Fruit fly (Drosophila melanogaster) whole organism, adult: ENCODE results near the gene SMC1.

Source experiments
- CG11617 ChIP-seq: fragments of 200-800 bp; sonication (Bioruptor generic); optimal IDR thresholded peaks from 2 replicates; lab custom pipeline; 2017; ENCODE audit warnings: mild to moderate bottlenecking, missing biosample characterization, missing genetic modification reagents, missing genetic modification characterization
- CG12768 ChIP-seq: fragments of 200-800 bp; sonication (Bioruptor generic); optimal IDR thresholded peaks from 2 replicates; lab custom pipeline; 2017; ENCODE audit warnings: missing biosample characterization, missing genetic modification characterization, mild to moderate bottlenecking, moderate library complexity, missing genetic modification reagents
- CG14711 ChIP-seq: fragments of 200-800 bp; sonication (Bioruptor generic); optimal IDR thresholded peaks from 2 replicates; lab custom pipeline; 2018; ENCODE audit warnings: missing biosample characterization, mild to moderate bottlenecking, missing genetic modification characterization, moderate library complexity
- CG1620 ChIP-seq: fragments of 200-800 bp; sonication (Bioruptor generic); optimal IDR thresholded peaks from 2 replicates; lab custom pipeline; 2016; ENCODE audit warnings: missing biosample characterization, missing genetic modification characterization
- CG33017 ChIP-seq: fragments of 200-800 bp; sonication (Bioruptor generic); optimal IDR thresholded peaks from 2 replicates; lab custom pipeline; 2018; ENCODE audit warnings: missing biosample characterization, mild to moderate bottlenecking, missing genetic modification characterization, moderate library complexity
- CG5204 ChIP-seq: fragments of 200-800 bp; sonication (Bioruptor generic); optimal IDR thresholded peaks from 2 replicates; lab custom pipeline; 2016; ENCODE audit warnings: missing biosample characterization, missing genetic modification characterization
- CG7045 ChIP-seq: fragments of 200-800 bp; sonication (Bioruptor generic); optimal IDR thresholded peaks from 2 replicates; lab custom pipeline; 2017; ENCODE audit warnings: missing biosample characterization, mild to moderate bottlenecking, missing genetic modification characterization
- CG7101 ChIP-seq: fragments of 200-800 bp; sonication (Bioruptor generic); optimal IDR thresholded peaks from 2 replicates; lab custom pipeline; 2018; ENCODE audit warnings: missing biosample characterization, mild to moderate bottlenecking, missing genetic modification characterization, moderate library complexity
- Clk ChIP-seq: fragments of 200-800 bp; sonication (Bioruptor generic); optimal IDR thresholded peaks from 2 replicates; lab custom pipeline; 2017; ENCODE audit warnings: missing biosample characterization, missing genetic modification characterization
- Crg-1 ChIP-seq: fragments of 200-800 bp; sonication (Bioruptor generic); optimal IDR thresholded peaks from 2 replicates; lab custom pipeline; 2016; ENCODE audit warnings: missing biosample characterization, missing genetic modification characterization
- Hr96 ChIP-seq: fragments of 200-800 bp; sonication (Bioruptor generic); optimal IDR thresholded peaks from 2 replicates; lab custom pipeline; 2016; ENCODE audit warnings: missing biosample characterization, missing genetic modification characterization
- Mnt ChIP-seq: fragments of 200-800 bp; sonication (Bioruptor generic); optimal IDR thresholded peaks from 2 replicates; lab custom pipeline; 2016; ENCODE audit warnings: missing biosample characterization, mild to moderate bottlenecking, missing genetic modification characterization
- bab1 ChIP-seq: fragments of 200-800 bp; sonication (Bioruptor generic); optimal IDR thresholded peaks from 3 replicates; lab custom pipeline; 2019; ENCODE audit warnings: missing biosample characterization, mild to moderate bottlenecking, missing genetic modification characterization, moderate library complexity
- cic ChIP-seq: fragments of 200-800 bp; sonication (Bioruptor generic); optimal IDR thresholded peaks from 2 replicates; lab custom pipeline; 2017; ENCODE audit warnings: missing biosample characterization, mild to moderate bottlenecking, missing genetic modification characterization, moderate library complexity
- cnc ChIP-seq, 2 experiments: fragments of >200 bp; optimal IDR thresholded peaks; 2 replicates each; lab custom pipeline; 2017
- kay ChIP-seq: fragments of 200-800 bp; sonication (Bioruptor generic); peaks from one replicate; lab custom pipeline; 2016; ENCODE audit warnings: missing biosample characterization, missing genetic modification characterization, borderline replicate concordance
- ovo ChIP-seq: fragments of 200-800 bp; sonication (Bioruptor generic); optimal IDR thresholded peaks from 2 replicates; lab custom pipeline; 2016; ENCODE audit warnings: missing biosample characterization, missing genetic modification characterization
- pad ChIP-seq: fragments of 200-800 bp; sonication (Bioruptor generic); optimal IDR thresholded peaks from 3 replicates; lab custom pipeline; 2017; ENCODE audit warnings: missing biosample characterization, missing genetic modification characterization, mild to moderate bottlenecking, moderate library complexity, missing genetic modification reagents
- tj ChIP-seq: fragments of 200-800 bp; sonication (Bioruptor generic); optimal IDR thresholded peaks from 3 replicates; lab custom pipeline; 2017; ENCODE audit warnings: missing biosample characterization, mild to moderate bottlenecking, missing genetic modification characterization, moderate library complexity
- toe ChIP-seq: fragments of 200-800 bp; sonication (Bioruptor generic); optimal IDR thresholded peaks from 2 replicates; lab custom pipeline; 2016; ENCODE audit warnings: missing biosample characterization, missing genetic modification characterization

The SMC1 gene

dm6 chr3R:24058041-24058440, at the start of gene SMC1:
Gene SMC1 (plus strand): TSS chr3R:24058287.
- TF ChIP-seq CG5204 (GFP tag; lab: Kevin White, UChicago) (no peak), tj (peak; percentile 33), pad (no peak), kay (GFP tag; lab: Kevin White, UChicago) (no peak), cnc (optimal IDR thresholded peaks at IDR 0.05; lab: Kevin White, UChicago) (no peak), CG12768 (GFP tag; lab: Kevin White, UChicago) (no peak), ovo (no peak), CG33017 (tag; lab: Kevin White, UChicago) (no peak), toe (GFP tag; lab: Kevin White, UChicago) (no peak), CG11617 (GFP tag; lab: Kevin White, UChicago) (peak; percentile 21), Mnt (peak; percentile 40), Clk (GFP tag; lab: Kevin White, UChicago) (peak; percentile 59), cic (GFP tag; lab: Kevin White, UChicago) (peak; percentile 81), CG7101 (tag; lab: Kevin White, UChicago) (peak; percentile 54), bab1 (GFP tag; lab: Kevin White, UChicago) (peak; percentile 72), CG14711 (tag; lab: Kevin White, UChicago) (peak; percentile 6), Hr96 (no peak), CG1620 (GFP tag; lab: Kevin White, UChicago) (peak; percentile 66), CG7045 (GFP tag; lab: Kevin White, UChicago) (peak; percentile 35), Crg-1 (GFP tag; lab: Kevin White, UChicago) (peak; percentile 49)

- TF ChIP-seq CG7101 (tag; lab: Kevin White, UChicago) (no peak), CG7045 (GFP tag; lab: Kevin White, UChicago) (no peak), CG5204 (GFP tag; lab: Kevin White, UChicago) (no peak), CG11617 (GFP tag; lab: Kevin White, UChicago) (no peak), bab1 (GFP tag; lab: Kevin White, UChicago) (no peak), CG14711 (tag; lab: Kevin White, UChicago) (no peak), ovo (no peak)
Observed at dm6 chr3R:24008887-24009286, 49.2 kb upstream of the SMC1 start.

- peak; percentile 1 for TF ChIP-seq CG33017 (tag; lab: Kevin White, UChicago)
- TF ChIP-seq Crg-1 (GFP tag; lab: Kevin White, UChicago) = no peak
- no peak for TF ChIP-seq CG14711 (tag; lab: Kevin White, UChicago)
- TF ChIP-seq Hr96 = no peak
Observed at dm6 chr3R:24010637-24011214, 47.4 kb upstream of the SMC1 start.

dm6 chr3R:24012038-24012693, 45.9 kb upstream of the SMC1 start:
- no peak for TF ChIP-seq ovo
- no peak for TF ChIP-seq Clk (GFP tag; lab: Kevin White, UChicago)
- TF ChIP-seq Crg-1 (GFP tag; lab: Kevin White, UChicago) = no peak
- TF ChIP-seq pad = no peak
- no peak for TF ChIP-seq CG7101 (tag; lab: Kevin White, UChicago)
- no peak for TF ChIP-seq CG33017 (tag; lab: Kevin White, UChicago)
- TF ChIP-seq CG5204 (GFP tag; lab: Kevin White, UChicago) = no peak
- no peak for TF ChIP-seq bab1 (GFP tag; lab: Kevin White, UChicago)
- TF ChIP-seq CG12768 (GFP tag; lab: Kevin White, UChicago) = no peak
- TF ChIP-seq kay (GFP tag; lab: Kevin White, UChicago) = no peak
- no peak for TF ChIP-seq tj
- TF ChIP-seq Hr96 = no peak
- TF ChIP-seq CG11617 (GFP tag; lab: Kevin White, UChicago) = no peak
- TF ChIP-seq cic (GFP tag; lab: Kevin White, UChicago) = no peak
- no peak for TF ChIP-seq CG7045 (GFP tag; lab: Kevin White, UChicago)
- no peak for TF ChIP-seq toe (GFP tag; lab: Kevin White, UChicago)
- no peak for TF ChIP-seq CG1620 (GFP tag; lab: Kevin White, UChicago)
- TF ChIP-seq Mnt = no peak
- TF ChIP-seq CG14711 (tag; lab: Kevin White, UChicago) = no peak
- TF ChIP-seq cnc (optimal IDR thresholded peaks at IDR 0.05; lab: Kevin White, UChicago) = no peak

- TF ChIP-seq pad (no peak), Crg-1 (GFP tag; lab: Kevin White, UChicago) (no peak), bab1 (GFP tag; lab: Kevin White, UChicago) (no peak), tj (no peak), kay (GFP tag; lab: Kevin White, UChicago) (no peak), toe (GFP tag; lab: Kevin White, UChicago) (no peak), Mnt (no peak), Clk (GFP tag; lab: Kevin White, UChicago) (no peak), CG7045 (GFP tag; lab: Kevin White, UChicago) (no peak), CG5204 (GFP tag; lab: Kevin White, UChicago) (no peak), CG14711 (tag; lab: Kevin White, UChicago) (no peak)
Observed at dm6 chr3R:24014600-24014999, 43.5 kb upstream of the SMC1 start.

- no peak for TF ChIP-seq CG5204 (GFP tag; lab: Kevin White, UChicago)
- no peak for TF ChIP-seq cic (GFP tag; lab: Kevin White, UChicago)
- TF ChIP-seq CG1620 (GFP tag; lab: Kevin White, UChicago) = no peak
- no peak for TF ChIP-seq pad
- no peak for TF ChIP-seq CG12768 (GFP tag; lab: Kevin White, UChicago)
- no peak for TF ChIP-seq CG11617 (GFP tag; lab: Kevin White, UChicago)
- TF ChIP-seq Hr96 = no peak
- no peak for TF ChIP-seq CG33017 (tag; lab: Kevin White, UChicago)
- no peak for TF ChIP-seq ovo
- TF ChIP-seq Clk (GFP tag; lab: Kevin White, UChicago) = no peak
- no peak for TF ChIP-seq toe (GFP tag; lab: Kevin White, UChicago)
- no peak for TF ChIP-seq CG14711 (tag; lab: Kevin White, UChicago)
- TF ChIP-seq Crg-1 (GFP tag; lab: Kevin White, UChicago) = no peak
Observed at dm6 chr3R:24015449-24015848, 42.6 kb upstream of the SMC1 start.
